Worm (Caenorhabditis elegans) whole organism, young adult: Measurements from ENCODE around the gene pik-1.

Experiments used
- C06A6.2 ChIP-seq: fragments of 200-800 bp; sonication (Bioruptor generic); conservative IDR thresholded peaks from 2 replicates; pipeline ENCODE4 v1.3.6; 2022; ENCODE audit warnings: missing genetic modification characterization, missing compliant biosample characterization
- F37B4.10 ChIP-seq: fragments of 200-800 bp; sonication (Bioruptor generic); IDR thresholded peaks from 2 replicates; pipeline ENCODE4 v1.3.6; 2022; ENCODE audit warnings: missing genetic modification characterization, missing compliant biosample characterization
- attf-6 ChIP-seq: fragments of 200-800 bp; sonication (Bioruptor generic); IDR thresholded peaks from 2 replicates; pipeline ENCODE4 v1.3.6; 2022; ENCODE audit warnings: missing genetic modification reagents, missing genetic modification characterization, missing compliant biosample characterization
- die-1 ChIP-seq: sonication (generic microtip); optimal IDR thresholded peaks from 2 replicates; lab custom pipeline; 2016; ENCODE audit warnings: missing genotype, mild to moderate bottlenecking, missing genetic modification characterization, missing compliant biosample characterization
- dox-1 ChIP-seq: fragments of 200-800 bp; sonication (Bioruptor generic); IDR thresholded peaks from 2 replicates; pipeline ENCODE4 v1.3.6; 2022; ENCODE audit warnings: missing genetic modification reagents, missing genetic modification characterization, missing compliant biosample characterization
- hlh-26 ChIP-seq: fragments of 200-800 bp; sonication (Bioruptor generic); conservative IDR thresholded peaks from 2 replicates; pipeline ENCODE4 v1.3.6; 2022; ENCODE audit warnings: missing genetic modification reagents, missing genetic modification characterization, missing compliant biosample characterization
- madf-3 ChIP-seq: fragments of 200-800 bp; sonication (Bioruptor generic); IDR thresholded peaks from 2 replicates; pipeline ENCODE4 v1.3.6; 2022; ENCODE audit warnings: missing genetic modification reagents, missing genetic modification characterization, missing compliant biosample characterization
- mcd-1 ChIP-seq: fragments of 200-800 bp; sonication (Bioruptor generic); IDR thresholded peaks from 2 replicates; pipeline ENCODE4 v1.3.6; 2022; ENCODE audit warnings: missing genetic modification reagents, missing genetic modification characterization, missing compliant biosample characterization
- tbx-9 ChIP-seq: sonication (generic microtip); optimal IDR thresholded peaks from 2 replicates; lab custom pipeline; 2016; ENCODE audit warnings: borderline replicate concordance, missing genetic modification characterization, inconsistent platforms, missing compliant biosample characterization

DNA sequence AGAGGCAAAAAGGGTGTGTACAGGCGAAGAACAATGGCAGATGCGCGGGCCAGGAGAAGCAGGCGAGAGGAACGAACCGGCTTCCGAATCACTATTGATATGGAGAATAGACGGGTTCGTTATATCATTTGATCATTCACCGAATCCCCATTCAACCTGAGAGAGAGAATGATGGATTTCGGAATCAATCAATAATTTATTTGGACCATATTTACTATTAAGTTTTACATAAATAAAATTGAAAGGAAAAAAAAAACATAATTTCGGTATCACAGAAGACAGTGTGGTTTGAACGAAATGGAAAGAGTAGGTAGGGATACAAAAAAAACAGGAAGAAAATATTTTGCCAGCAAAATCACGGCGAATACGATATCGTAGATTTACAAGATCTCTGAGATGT lies 29.4 kb downstream of the pik-1 start, which contains the start of gene mam-3:
- TF ChIP-seq madf-3 (GFP tag; lab: Robert Waterston, UW) (no peak), die-1 (tag; lab: Kevin White, UChicago) (no peak), F37B4.10 (GFP tag; lab: Robert Waterston, UW) (no peak), C06A6.2 (GFP tag; lab: Robert Waterston, UW) (no peak), dox-1 (GFP tag; lab: Robert Waterston, UW) (no peak), attf-6 (GFP tag; lab: Robert Waterston, UW) (no peak), tbx-9 (tag; lab: Kevin White, UChicago) (no peak), mcd-1 (GFP tag; lab: Robert Waterston, UW) (no peak), hlh-26 (GFP tag; lab: Robert Waterston, UW) (no peak)
